Fruit fly (Drosophila melanogaster) whole organism, embryonic: ENCODE measurements around the gene Cubn.

Experiments
- BtbVII ChIP-seq: fragments of 200-800 bp; sonication (Bioruptor generic); optimal IDR thresholded peaks from 3 replicates; lab custom pipeline; 2017; ENCODE audit warnings: missing biosample characterization, mild to moderate bottlenecking, missing genetic modification characterization
- CG10543 ChIP-seq: fragments of 200-800 bp; sonication (Bioruptor generic); optimal IDR thresholded peaks from 3 replicates; lab custom pipeline; 2017; ENCODE audit warnings: missing biosample characterization, mild to moderate bottlenecking, missing genetic modification characterization, moderate library complexity
- CG1233 ChIP-seq: fragments of 200-800 bp; sonication (Bioruptor generic); optimal IDR thresholded peaks from 4 replicates; lab custom pipeline; 2018; ENCODE audit warnings: missing biosample characterization, mild to moderate bottlenecking, missing genetic modification characterization
- CG13287 ChIP-seq: fragments of 200-800 bp; sonication (Bioruptor generic); IDR thresholded peaks from 2 replicates; pipeline ENCODE4 v1.3.6; 2022; ENCODE audit warnings: missing biosample characterization, missing genetic modification characterization; ENCODE audit not compliant: partially characterized antibody
- CG13894 ChIP-seq: fragments of 200-800 bp; sonication (Bioruptor generic); optimal IDR thresholded peaks from 3 replicates; lab custom pipeline; 2018; ENCODE audit warnings: missing biosample characterization, mild to moderate bottlenecking, missing genetic modification characterization, moderate library complexity
- CG14860 ChIP-seq: fragments of 200-800 bp; sonication (Bioruptor generic); IDR thresholded peaks from 3 replicates; pipeline ENCODE4 v1.3.6; 2022; ENCODE audit warnings: missing biosample characterization, missing genetic modification characterization; ENCODE audit not compliant: partially characterized antibody
- CG14965 ChIP-seq: fragments of 200-800 bp; sonication (Bioruptor generic); optimal IDR thresholded peaks from 2 replicates; lab custom pipeline; 2016; ENCODE audit warnings: missing biosample characterization, missing genetic modification characterization, borderline replicate concordance
- CG15269 ChIP-seq: fragments of 200-800 bp; sonication (Bioruptor generic); optimal IDR thresholded peaks from 2 replicates; lab custom pipeline; 2018; ENCODE audit warnings: missing biosample characterization, mild to moderate bottlenecking, missing genetic modification characterization, moderate library complexity
- CG15514 ChIP-seq: fragments of 200-800 bp; sonication (Bioruptor generic); optimal IDR thresholded peaks from 3 replicates; lab custom pipeline; 2017; ENCODE audit warnings: missing biosample characterization, missing genetic modification characterization, mild to moderate bottlenecking, moderate library complexity, missing genetic modification reagents
- CG18764 ChIP-seq: fragments of 200-800 bp; sonication (Bioruptor generic); optimal IDR thresholded peaks from 3 replicates; lab custom pipeline; 2016; ENCODE audit warnings: missing biosample characterization, missing genetic modification characterization
- CG2116 ChIP-seq: fragments of 200-800 bp; sonication (Bioruptor generic); optimal IDR thresholded peaks from 3 replicates; lab custom pipeline; 2018; ENCODE audit warnings: missing biosample characterization, mild to moderate bottlenecking, missing genetic modification characterization
- CG31365 ChIP-seq: fragments of 200-800 bp; sonication (Bioruptor generic); optimal IDR thresholded peaks from 2 replicates; lab custom pipeline; 2018; ENCODE audit warnings: missing biosample characterization, mild to moderate bottlenecking, missing genetic modification characterization
- CG34376 ChIP-seq: fragments of 200-800 bp; sonication (Bioruptor generic); optimal IDR thresholded peaks from 2 replicates; lab custom pipeline; 2018; ENCODE audit warnings: missing biosample characterization, mild to moderate bottlenecking, missing genetic modification characterization
- CG4282 ChIP-seq: fragments of 200-800 bp; sonication (Bioruptor generic); optimal IDR thresholded peaks from 2 replicates; lab custom pipeline; 2016; ENCODE audit warnings: missing biosample characterization, missing genetic modification characterization
- CG4617 ChIP-seq: fragments of 200-800 bp; sonication (Bioruptor generic); optimal IDR thresholded peaks from 3 replicates; lab custom pipeline; 2016; ENCODE audit warnings: missing biosample characterization, missing genetic modification characterization, borderline replicate concordance
- CG5245 ChIP-seq: fragments of 200-800 bp; sonication (Bioruptor generic); optimal IDR thresholded peaks from 3 replicates; lab custom pipeline; 2016; ENCODE audit warnings: missing biosample characterization, missing genetic modification characterization
- CG8089 ChIP-seq: fragments of 200-800 bp; sonication (Bioruptor generic); optimal IDR thresholded peaks from 3 replicates; lab custom pipeline; 2016; ENCODE audit warnings: missing biosample characterization, missing genetic modification characterization
- CG8290 ChIP-seq, 3 experiments: fragments of 200-800 bp; sonication (Bioruptor generic); optimal IDR thresholded peaks; 2 replicates each; lab custom pipeline; 2016 to 2019; ENCODE audit warnings: missing biosample characterization in 3 of 3, missing genetic modification characterization in 3 of 3, mild to moderate bottlenecking in 2 of 3, moderate library complexity in 1 of 3
- CG8478 ChIP-seq: fragments of >200 bp; optimal IDR thresholded peaks from 2 replicates; lab custom pipeline; 2018
- CG8924 ChIP-seq: fragments of 200-800 bp; optimal IDR thresholded peaks from 3 replicates; lab custom pipeline; 2019; ENCODE audit warnings: missing biosample characterization, mild to moderate bottlenecking, missing genetic modification characterization, moderate library complexity
- Chrac-16 ChIP-seq: fragments of 200-800 bp; sonication (Bioruptor generic); optimal IDR thresholded peaks from 3 replicates; lab custom pipeline; 2016; ENCODE audit warnings: missing biosample characterization, missing genetic modification characterization
- Dbx ChIP-seq: fragments of 200-800 bp; sonication (Bioruptor generic); IDR thresholded peaks from 3 replicates; pipeline ENCODE4 v1.3.6; 2022; ENCODE audit warnings: missing biosample characterization, missing genetic modification characterization
- Elba2 ChIP-seq: fragments of 200-800 bp; sonication (Bioruptor generic); optimal IDR thresholded peaks from 3 replicates; lab custom pipeline; 2016; ENCODE audit warnings: missing biosample characterization, missing genetic modification characterization
- Fer3 ChIP-seq: fragments of 200-800 bp; sonication (Bioruptor generic); optimal IDR thresholded peaks from 2 replicates; lab custom pipeline; 2018; ENCODE audit warnings: missing biosample characterization, mild to moderate bottlenecking, missing genetic modification characterization, moderate library complexity
- Lim3 ChIP-seq: fragments of 200-800 bp; sonication (Bioruptor generic); IDR thresholded peaks from 2 replicates; pipeline ENCODE4 v1.3.6; 2022; ENCODE audit warnings: missing biosample characterization, missing genetic modification characterization
- Meics ChIP-seq: fragments of 200-800 bp; sonication (Bioruptor generic); optimal IDR thresholded peaks from 2 replicates; lab custom pipeline; 2017; ENCODE audit warnings: missing biosample characterization, mild to moderate bottlenecking, missing genetic modification characterization
- NFAT ChIP-seq: fragments of 200-800 bp; sonication (Bioruptor generic); IDR thresholded peaks from 2 replicates; pipeline ENCODE4 v1.3.6; 2022; ENCODE audit warnings: missing biosample characterization, missing genetic modification characterization
- Ptx1 ChIP-seq: fragments of 200-800 bp; sonication (Bioruptor generic); IDR thresholded peaks from 2 replicates; pipeline ENCODE4 v1.3.6; 2022; ENCODE audit warnings: missing biosample characterization, missing genetic modification characterization
- Scr ChIP-seq: fragments of 200-800 bp; sonication (Bioruptor generic); IDR thresholded peaks from 2 replicates; pipeline ENCODE4 v1.3.6; 2022; ENCODE audit warnings: missing biosample characterization, missing genetic modification characterization; ENCODE audit not compliant: partially characterized antibody
- abd-A ChIP-seq: fragments of 200-800 bp; sonication (Bioruptor generic); optimal IDR thresholded peaks from 3 replicates; lab custom pipeline; 2019; ENCODE audit warnings: missing biosample characterization, mild to moderate bottlenecking, missing genetic modification characterization, moderate library complexity
- al ChIP-seq: fragments of 200-800 bp; sonication (Bioruptor generic); IDR thresholded peaks from 2 replicates; pipeline ENCODE4 v1.3.6; 2022; ENCODE audit warnings: missing biosample characterization, missing genetic modification characterization
- bigmax ChIP-seq: fragments of 200-800 bp; sonication (Bioruptor generic); optimal IDR thresholded peaks from 2 replicates; lab custom pipeline; 2018; ENCODE audit warnings: missing biosample characterization, mild to moderate bottlenecking, missing genetic modification characterization
- cas ChIP-seq: fragments of 200-800 bp; sonication (Bioruptor generic); IDR thresholded peaks from 2 replicates; pipeline ENCODE4 v1.3.6; 2022; ENCODE audit warnings: missing biosample characterization, missing genetic modification characterization
- crol ChIP-seq: fragments of 200-800 bp; sonication (Bioruptor generic); IDR thresholded peaks from 2 replicates; pipeline ENCODE4 v1.3.6; 2022; ENCODE audit warnings: missing biosample characterization, missing genetic modification characterization
- ewg ChIP-seq: fragments of 200-800 bp; sonication (Bioruptor generic); optimal IDR thresholded peaks from 3 replicates; lab custom pipeline; 2017; ENCODE audit warnings: mild to moderate bottlenecking, missing biosample characterization, missing genetic modification reagents, missing genetic modification characterization
- eyg ChIP-seq: fragments of 200-800 bp; sonication (Bioruptor generic); optimal IDR thresholded peaks from 3 replicates; lab custom pipeline; 2016; ENCODE audit warnings: missing biosample characterization, missing genetic modification characterization
- fd3F ChIP-seq: fragments of 200-800 bp; sonication (Bioruptor generic); optimal IDR thresholded peaks from 2 replicates; lab custom pipeline; 2018; ENCODE audit warnings: missing biosample characterization, mild to moderate bottlenecking, missing genetic modification characterization, moderate library complexity
- fu2 ChIP-seq: fragments of 200-800 bp; sonication (Bioruptor generic); optimal IDR thresholded peaks from 2 replicates; lab custom pipeline; 2016; ENCODE audit warnings: missing biosample characterization, missing genetic modification characterization
- kay ChIP-seq: fragments of 200-800 bp; sonication (Bioruptor generic); optimal IDR thresholded peaks from 2 replicates; lab custom pipeline; 2016; ENCODE audit warnings: missing biosample characterization, missing genetic modification characterization
- knrl ChIP-seq: fragments of 200-800 bp; sonication (Bioruptor generic); IDR thresholded peaks from 3 replicates; pipeline ENCODE4 v1.3.6; 2022; ENCODE audit warnings: missing biosample characterization, missing genetic modification characterization; ENCODE audit not compliant: partially characterized antibody
- lbe ChIP-seq: fragments of 200-800 bp; sonication (Bioruptor generic); optimal IDR thresholded peaks from 2 replicates; lab custom pipeline; 2016; ENCODE audit warnings: missing biosample characterization, mild to moderate bottlenecking, missing genetic modification characterization
- mirr ChIP-seq: fragments of 200-800 bp; sonication (Bioruptor generic); optimal IDR thresholded peaks from 3 replicates; lab custom pipeline; 2018; ENCODE audit warnings: missing biosample characterization, mild to moderate bottlenecking, missing genetic modification characterization
- pzg ChIP-seq: fragments of 200-800 bp; sonication (Bioruptor generic); optimal IDR thresholded peaks from 3 replicates; lab custom pipeline; 2018; ENCODE audit warnings: missing biosample characterization, mild to moderate bottlenecking, missing genetic modification characterization, moderate library complexity
- rib ChIP-seq: fragments of 200-800 bp; sonication (Bioruptor generic); IDR thresholded peaks from 2 replicates; pipeline ENCODE4 v1.3.6; 2022; ENCODE audit warnings: missing biosample characterization, missing genetic modification characterization
- scrt ChIP-seq: fragments of 200-800 bp; sonication (Bioruptor generic); optimal IDR thresholded peaks from 2 replicates; lab custom pipeline; 2018; ENCODE audit warnings: missing biosample characterization, mild to moderate bottlenecking, missing genetic modification characterization, moderate library complexity
- sd ChIP-seq: fragments of 200-800 bp; sonication (Bioruptor generic); optimal IDR thresholded peaks from 3 replicates; lab custom pipeline; 2018; ENCODE audit warnings: missing biosample characterization, mild to moderate bottlenecking, missing genetic modification characterization, moderate library complexity
- sr ChIP-seq: fragments of 200-800 bp; sonication (Bioruptor generic); IDR thresholded peaks from 3 replicates; pipeline ENCODE4 v1.3.6; 2022; ENCODE audit warnings: missing biosample characterization, missing genetic modification characterization
- unc-4 ChIP-seq: fragments of 200-800 bp; sonication (Bioruptor generic); IDR thresholded peaks from 2 replicates; pipeline ENCODE4 v1.3.6; 2022; ENCODE audit warnings: missing biosample characterization, missing genetic modification characterization; ENCODE audit not compliant: partially characterized antibody

Cubn gene

DNA sequence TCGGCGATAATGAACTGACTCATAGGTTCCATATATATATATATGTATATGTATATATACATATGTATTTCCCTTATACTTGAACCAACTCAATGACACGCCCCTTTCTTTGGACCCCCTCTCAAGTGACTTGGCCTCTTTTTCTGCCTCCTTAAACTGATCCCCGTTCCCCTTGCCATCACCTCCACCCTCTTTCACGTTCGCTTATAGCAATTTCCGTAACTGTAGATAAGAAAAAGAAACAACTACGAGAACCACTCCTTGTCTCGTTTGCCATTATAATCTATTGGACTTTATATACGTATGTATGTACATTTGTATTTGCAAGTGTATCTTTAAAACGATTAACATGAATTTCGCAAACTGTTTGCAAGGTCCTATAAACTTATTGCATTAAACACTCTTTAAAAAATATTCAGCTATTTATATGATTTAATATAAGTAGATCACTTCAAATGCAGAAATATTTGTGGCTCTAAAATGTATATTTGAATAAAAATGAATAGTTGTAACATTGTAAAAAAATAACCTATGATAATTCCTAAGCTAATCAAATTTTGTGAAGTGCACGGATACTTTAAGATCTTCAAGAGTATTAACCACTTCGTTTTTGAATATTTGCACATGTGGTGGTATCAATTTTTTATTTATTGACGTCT lies 11.7 kb upstream of the Cubn start (continued):
- TF ChIP-seq Dbx (GFP tag; lab: Robert Waterston, UW) (0 out of 3 replicates have a peak, but pooled peaks have one; percentile 34), scrt (GFP tag; lab: Kevin White, UChicago) (peak; percentile 24), CG5245 (GFP tag; lab: Kevin White, UChicago) (no peak), Meics (GFP tag; lab: Kevin White, UChicago) (peak; percentile 65), Ptx1 (GFP tag; lab: Robert Waterston, UW) (no peak), CG31365 (tag; lab: Kevin White, UChicago) (no peak), crol (GFP tag; lab: Robert Waterston, UW) (peak; percentile 68), knrl (GFP tag; lab: Robert Waterston, UW) (no peak), CG14965 (GFP tag; lab: Kevin White, UChicago) (no peak), Elba2 (GFP tag; lab: Kevin White, UChicago) (no peak), lbe (GFP tag; lab: Kevin White, UChicago) (peak; percentile 44), mirr (GFP tag; lab: Kevin White, UChicago) (peak; percentile 9), NFAT (GFP tag; lab: Robert Waterston, UW) (no peak), sr (no peak), CG34376 (GFP tag; lab: Kevin White, UChicago) (peak; percentile 32), CG8924 (peak; percentile 33), Lim3 (GFP tag; lab: Robert Waterston, UW) (no peak), CG1233 (GFP tag; lab: Kevin White, UChicago) (no peak), Chrac-16 (no peak), bigmax (GFP tag; lab: Kevin White, UChicago) (no peak), eyg (no peak), fd3F (GFP tag; lab: Kevin White, UChicago) (no peak), fu2 (GFP tag; lab: Kevin White, UChicago) (no peak), Fer3 (tag; lab: Kevin White, UChicago) (peak; percentile 37), al (GFP tag; lab: Robert Waterston, UW) (no peak), CG8089 (GFP tag; lab: Kevin White, UChicago) (no peak)

DNA sequence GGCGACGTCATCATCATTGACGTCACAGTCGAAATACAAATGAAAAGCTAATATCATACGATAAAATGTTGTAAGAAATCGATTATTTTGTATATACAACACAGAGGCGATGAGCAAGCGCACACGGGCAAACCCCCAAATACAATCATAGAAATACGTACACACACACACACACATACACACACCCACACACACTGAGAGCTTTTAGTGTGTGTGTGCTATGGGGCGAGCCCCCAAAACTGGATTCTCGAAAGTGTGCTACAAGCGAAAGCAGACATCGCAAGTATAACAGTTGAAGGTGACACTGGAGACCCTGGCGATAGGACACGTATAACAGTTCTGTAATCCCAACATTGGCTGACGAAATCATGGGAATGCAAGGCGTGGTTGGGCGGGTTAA lies 10.8 kb upstream of the Cubn start:
- TF ChIP-seq abd-A (peak; percentile 96), CG15514 (GFP tag; lab: Kevin White, UChicago) (peak; percentile 32), pzg (GFP tag; lab: Kevin White, UChicago) (peak; percentile 7), CG31365 (tag; lab: Kevin White, UChicago) (no peak), BtbVII (GFP tag; lab: Kevin White, UChicago) (peak; percentile 68), kay (GFP tag; lab: Kevin White, UChicago) (peak; percentile 15), cas (GFP tag; lab: Robert Waterston, UW) (no peak), CG13894 (tag; lab: Kevin White, UChicago) (peak; percentile 85), CG10543 (GFP tag; lab: Kevin White, UChicago) (peak; percentile 42), mirr (GFP tag; lab: Kevin White, UChicago) (peak; percentile 37), Scr (no peak), CG15269 (tag; lab: Kevin White, UChicago) (no peak), CG8290 (GFP tag; optimal IDR thresholded peaks at IDR 0.05; lab: Kevin White, UChicago) (no peak), CG8290 (tag; optimal IDR thresholded peaks at IDR 0.05; lab: Kevin White, UChicago) (peak in 1 of 2 experiments; percentile 11), CG14860 (GFP tag; lab: Robert Waterston, UW) (no peak), CG4282 (GFP tag; lab: Kevin White, UChicago) (no peak), CG18764 (GFP tag; lab: Kevin White, UChicago) (no peak), rib (GFP tag; lab: Robert Waterston, UW) (0 out of 2 replicates have a peak, but pooled peaks have one; percentile 31), CG13287 (GFP tag; lab: Robert Waterston, UW) (peak; percentile 20; the same call in 1 of the 2 replicates), CG4617 (GFP tag; lab: Kevin White, UChicago) (no peak), NFAT (GFP tag; lab: Robert Waterston, UW) (no peak), ewg (GFP tag; lab: Kevin White, UChicago) (peak; percentile 74), unc-4 (peak; percentile 39; the same call in 1 of the 2 replicates), CG8478 (lab: Kevin White, UChicago) (peak; percentile 52), sd (tag; lab: Kevin White, UChicago) (peak; percentile 52), CG2116 (GFP tag; lab: Kevin White, UChicago) (peak; percentile 2)
